Worm (Caenorhabditis elegans): ENCODE data around the gene acds-10.
A peak's percentile ranks its signal among the peaks of the same experiment; 100 is the strongest.

Gene acds-10

ce11 chrV:5712652-5713051 is 35.0 kb upstream of the acds-10 start, which contains the start of gene gcst-1 (continued):
- TF ChIP-seq snpc-4 (tag; optimal IDR thresholded peaks at IDR 0.05): no peak
- no peak for TF ChIP-seq lin-13 (GFP tag; optimal IDR thresholded peaks at IDR 0.05)
- no peak for TF ChIP-seq mes-2 (tag; optimal IDR thresholded peaks at IDR 0.05; ENCODE audit: poor library complexity, severe bottlenecking)
- no peak for TF ChIP-seq mep-1 (tag; optimal IDR thresholded peaks at IDR 0.05)
- no peak for TF ChIP-seq ztf-11 (tag; optimal IDR thresholded peaks at IDR 0.05)
- no peak for TF ChIP-seq aha-1 (tag)
- TF ChIP-seq lin-29 (GFP tag; IDR thresholded peaks at IDR 0.05): no peak
- no peak for TF ChIP-seq nhr-11 (tag; optimal IDR thresholded peaks at IDR 0.05)
- no peak for TF ChIP-seq lim-7 (GFP tag; IDR thresholded peaks at IDR 0.05)
- no peak for TF ChIP-seq lin-38 (GFP tag; IDR thresholded peaks at IDR 0.05)
- TF ChIP-seq hlh-30 (tag; optimal IDR thresholded peaks at IDR 0.05; ENCODE audit: insufficient read depth): peak; percentile 62
- no peak for TF ChIP-seq nhr-102 (tag; optimal IDR thresholded peaks at IDR 0.05)
- no peak for TF ChIP-seq ces-1 (GFP tag; optimal IDR thresholded peaks at IDR 0.05)
- no peak for TF ChIP-seq Y48G9A.11 (GFP tag; IDR thresholded peaks at IDR 0.05)
- no peak for TF ChIP-seq madf-5 (GFP tag; IDR thresholded peaks at IDR 0.05)
- no peak for TF ChIP-seq cey-2 (tag; optimal IDR thresholded peaks at IDR 0.05; ENCODE audit: borderline replicate concordance, insufficient read depth)
- no peak for TF ChIP-seq gei-8 (GFP tag; optimal IDR thresholded peaks at IDR 0.05)
- TF ChIP-seq hlh-11 (tag; optimal IDR thresholded peaks at IDR 0.05): peak; percentile 65
- TF ChIP-seq unc-39 (tag; optimal IDR thresholded peaks at IDR 0.05): no peak
- TF ChIP-seq fkh-10 (GFP tag; optimal IDR thresholded peaks at IDR 0.05): no peak
- no peak for TF ChIP-seq duxl-1 (tag; optimal IDR thresholded peaks at IDR 0.05; ENCODE audit: poor library complexity)
- no peak for TF ChIP-seq ztf-7 (tag; optimal IDR thresholded peaks at IDR 0.05)
- no peak for TF ChIP-seq zag-1 (tag; optimal IDR thresholded peaks at IDR 0.05)
- TF ChIP-seq ceh-28 (tag; optimal IDR thresholded peaks at IDR 0.05): no peak
- no peak for TF ChIP-seq ZK546.5 (tag; optimal IDR thresholded peaks at IDR 0.05)
- no peak for TF ChIP-seq arid-1 (GFP tag; conservative IDR thresholded peaks at IDR 0.05)
- TF ChIP-seq daf-16 (GFP tag; optimal IDR thresholded peaks at IDR 0.05): no peak
- peak; percentile 89 for TF ChIP-seq daf-16 (tag; optimal IDR thresholded peaks at IDR 0.05)
- TF ChIP-seq unc-130 (GFP tag; optimal IDR thresholded peaks at IDR 0.05): no peak
- TF ChIP-seq pha-4 (GFP tag; IDR thresholded peaks at IDR 0.05): no peak
- no peak for TF ChIP-seq pha-4 (tag; optimal IDR thresholded peaks at IDR 0.05)
- TF ChIP-seq dmd-6 (GFP tag; IDR thresholded peaks at IDR 0.05): peak; percentile 83
- TF ChIP-seq nhr-28 (tag; optimal IDR thresholded peaks at IDR 0.05): peak; percentile 80
- no peak for TF ChIP-seq F49E8.2 (tag; optimal IDR thresholded peaks at IDR 0.05; ENCODE audit: borderline replicate concordance)
- TF ChIP-seq nhr-77 (tag; optimal IDR thresholded peaks at IDR 0.05): peak; percentile 49
- no peak for TF ChIP-seq zip-11 (GFP tag; IDR thresholded peaks at IDR 0.05)
- no peak for TF ChIP-seq F37D6.2 (tag; optimal IDR thresholded peaks at IDR 0.05)
- TF ChIP-seq lin-1 (GFP tag; IDR thresholded peaks at IDR 0.05): peak; percentile 33; the same call in 1 of the 2 replicates
- TF ChIP-seq zfp-2 (tag; optimal IDR thresholded peaks at IDR 0.05): no peak
- TF ChIP-seq dpl-1 (GFP tag; optimal IDR thresholded peaks at IDR 0.05): no peak
- TF ChIP-seq spr-3 (GFP tag; optimal IDR thresholded peaks at IDR 0.05): no peak
- no peak for TF ChIP-seq Y5F2A.4 (GFP tag; optimal IDR thresholded peaks at IDR 0.05)
- no peak for TF ChIP-seq lsy-2 (tag; optimal IDR thresholded peaks at IDR 0.05)
- no peak for TF ChIP-seq madf-9 (GFP tag; conservative IDR thresholded peaks at IDR 0.05)
- TF ChIP-seq hif-1 (tag; optimal IDR thresholded peaks at IDR 0.05): no peak
- peak in 1 of 2 experiments; percentile 74 for TF ChIP-seq mdl-1 (tag; optimal IDR thresholded peaks at IDR 0.05)
- TF ChIP-seq ceh-62 (tag; optimal IDR thresholded peaks at IDR 0.05): no peak
- peak; percentile 62; the same call in 1 of the 2 replicates for TF ChIP-seq php-3 (GFP tag; IDR thresholded peaks at IDR 0.05)
- TF ChIP-seq spr-1 (tag; optimal IDR thresholded peaks at IDR 0.05): no peak
- TF ChIP-seq dve-1 (tag; optimal IDR thresholded peaks at IDR 0.05; ENCODE audit: insufficient read depth): peak; percentile 70
- no peak for TF ChIP-seq ceh-32 (tag; optimal IDR thresholded peaks at IDR 0.05; ENCODE audit: poor library complexity)
- TF ChIP-seq ceh-82 (tag; optimal IDR thresholded peaks at IDR 0.05): no peak
